Worm (Caenorhabditis elegans): ENCODE results near the gene oac-10.

ce11 chrII:3843305-3843704 lies 26.4 kb upstream of the oac-10 start, which contains the start of the genes C17A2.7 and C17A2.3:
- no peak for TF ChIP-seq ama-1 (optimal IDR thresholded peaks at IDR 0.05)
- no peak for TF ChIP-seq hmbx-1 (tag; optimal IDR thresholded peaks at IDR 0.05)
- no peak for TF ChIP-seq ceh-13 (GFP tag; optimal IDR thresholded peaks at IDR 0.05)
- TF ChIP-seq F13C5.2 (tag; optimal IDR thresholded peaks at IDR 0.05): no peak
- TF ChIP-seq flt-1 (GFP tag; IDR thresholded peaks at IDR 0.05): no peak
- TF ChIP-seq sea-1 (GFP tag; conservative IDR thresholded peaks at IDR 0.05): no peak
- no peak for TF ChIP-seq tra-4 (tag; optimal IDR thresholded peaks at IDR 0.05)

All from whole organism, early embryonic.